Fruit fly (Drosophila melanogaster): ENCODE measurements around the gene Rpn9.

The Rpn9 gene

dm6 chr3R:23752728-23753127, 19.5 kb upstream of the Rpn9 start, which contains the start of the genes RanBP3 and Rpt5:
Gene RanBP3, minus strand, starts transcription at chr3R:23752834.
Gene Rpt5, plus strand, starts transcription at chr3R:23752876.
- TF ChIP-seq OdsH (GFP tag; optimal IDR thresholded peaks at IDR 0.05) (peak; percentile 73), Rel (GFP tag; optimal IDR thresholded peaks at IDR 0.05) (no peak), Rel (tag; optimal IDR thresholded peaks at IDR 0.05) (peak; percentile 70), Sp1 (GFP tag; optimal IDR thresholded peaks at IDR 0.05) (peak; percentile 67), h (GFP tag; optimal IDR thresholded peaks at IDR 0.05) (peak; percentile 85), br (GFP tag; optimal IDR thresholded peaks at IDR 0.05) (peak; percentile 83), dsf (GFP tag; optimal IDR thresholded peaks at IDR 0.05; ENCODE audit: borderline replicate concordance) (no peak), fru (GFP tag; optimal IDR thresholded peaks at IDR 0.05) (peak; percentile 71), psq (GFP tag; optimal IDR thresholded peaks at IDR 0.05) (peak; percentile 55), HLH106 (tag; optimal IDR thresholded peaks at IDR 0.05) (peak; percentile 51), Mio (GFP tag; optimal IDR thresholded peaks at IDR 0.05) (peak; percentile 44), foxo (GFP tag; optimal IDR thresholded peaks at IDR 0.05) (peak in 1 of 2 experiments; percentile 85), Myc (optimal IDR thresholded peaks at IDR 0.05) (peak; percentile 32), rgr (GFP tag; optimal IDR thresholded peaks at IDR 0.05) (peak; percentile 86), CG32264 (GFP tag; optimal IDR thresholded peaks at IDR 0.05) (peak; percentile 47), ey (GFP tag; optimal IDR thresholded peaks at IDR 0.05) (peak; percentile 46), N (GFP tag; optimal IDR thresholded peaks at IDR 0.05) (no peak), tai (GFP tag; optimal IDR thresholded peaks at IDR 0.05) (no peak), Hr83 (GFP tag; optimal IDR thresholded peaks at IDR 0.05; ENCODE audit: poor library complexity, severe bottlenecking) (peak; percentile 94), Dif (GFP tag; optimal IDR thresholded peaks at IDR 0.05; ENCODE audit: partially characterized antibody) (peak; percentile 16), Hr78 (GFP tag; optimal IDR thresholded peaks at IDR 0.05) (no peak), woc (GFP tag; optimal IDR thresholded peaks at IDR 0.05) (no peak), CG9705 (GFP tag; optimal IDR thresholded peaks at IDR 0.05) (peak; percentile 53)

- no peak for TF ChIP-seq lola (GFP tag; optimal IDR thresholded peaks at IDR 0.05)
- no peak for TF ChIP-seq Hnf4 (GFP tag; optimal IDR thresholded peaks at IDR 0.05)
- no peak for TF ChIP-seq sv (GFP tag; optimal IDR thresholded peaks at IDR 0.05)
- TF ChIP-seq jim (GFP tag; optimal IDR thresholded peaks at IDR 0.05): no peak
- TF ChIP-seq fru (GFP tag; optimal IDR thresholded peaks at IDR 0.05): no peak
- TF ChIP-seq Vsx2 (GFP tag; optimal IDR thresholded peaks at IDR 0.05; ENCODE audit: partially characterized antibody): no peak
- no peak for TF ChIP-seq HLH106 (tag; optimal IDR thresholded peaks at IDR 0.05)
- no peak for TF ChIP-seq Dif (GFP tag; optimal IDR thresholded peaks at IDR 0.05; ENCODE audit: partially characterized antibody)
- no peak for TF ChIP-seq Abd-B (GFP tag; optimal IDR thresholded peaks at IDR 0.05)
- TF ChIP-seq tai (GFP tag; optimal IDR thresholded peaks at IDR 0.05): no peak
- no peak for TF ChIP-seq GATAd (GFP tag; optimal IDR thresholded peaks at IDR 0.05)
- no peak for TF ChIP-seq Dfd (GFP tag; optimal IDR thresholded peaks at IDR 0.05)
- TF ChIP-seq br (GFP tag; optimal IDR thresholded peaks at IDR 0.05): no peak
- TF ChIP-seq Mio (GFP tag; optimal IDR thresholded peaks at IDR 0.05): no peak
- TF ChIP-seq brk (GFP tag; optimal IDR thresholded peaks at IDR 0.05): no peak
- TF ChIP-seq Hr78 (GFP tag; optimal IDR thresholded peaks at IDR 0.05): no peak
Measured at dm6 chr3R:23747446-23747845, 14.2 kb upstream of the Rpn9 start.

- TF ChIP-seq OdsH (GFP tag; optimal IDR thresholded peaks at IDR 0.05): no peak
- no peak for TF ChIP-seq dmrt93B (GFP tag; optimal IDR thresholded peaks at IDR 0.05)
- no peak for TF ChIP-seq fru (GFP tag; optimal IDR thresholded peaks at IDR 0.05)
- TF ChIP-seq CrebA (GFP tag; optimal IDR thresholded peaks at IDR 0.05; ENCODE audit: borderline replicate concordance): no peak
- no peak for TF ChIP-seq lola (GFP tag; optimal IDR thresholded peaks at IDR 0.05)
- no peak for TF ChIP-seq Mio (GFP tag; optimal IDR thresholded peaks at IDR 0.05)
- TF ChIP-seq Hnf4 (GFP tag; optimal IDR thresholded peaks at IDR 0.05): no peak
- TF ChIP-seq Rel (GFP tag; optimal IDR thresholded peaks at IDR 0.05): no peak
- TF ChIP-seq Rel (tag; optimal IDR thresholded peaks at IDR 0.05): no peak
- TF ChIP-seq tai (GFP tag; optimal IDR thresholded peaks at IDR 0.05): no peak
- no peak for TF ChIP-seq Hr83 (GFP tag; optimal IDR thresholded peaks at IDR 0.05; ENCODE audit: poor library complexity, severe bottlenecking)
- TF ChIP-seq HLH106 (tag; optimal IDR thresholded peaks at IDR 0.05): no peak
- TF ChIP-seq GATAd (GFP tag; optimal IDR thresholded peaks at IDR 0.05): no peak
- TF ChIP-seq pan (optimal IDR thresholded peaks at IDR 0.05): no peak
- TF ChIP-seq br (GFP tag; optimal IDR thresholded peaks at IDR 0.05): no peak
- TF ChIP-seq Jra (GFP tag; optimal IDR thresholded peaks at IDR 0.05): no peak
- no peak for TF ChIP-seq psq (GFP tag; optimal IDR thresholded peaks at IDR 0.05)
Measured at dm6 chr3R:23740968-23741367, 7.7 kb upstream of the Rpn9 start.

All from whole organism, wandering third instar larva.